Worm (Caenorhabditis elegans): ENCODE data around the gene K09F6.11.

ce11 chrII:2292549-2292948 lies 12.6 kb downstream of the K09F6.11 start:
- TF ChIP-seq php-3 (GFP tag; IDR thresholded peaks at IDR 0.05) (no peak), fos-1 (tag; optimal IDR thresholded peaks at IDR 0.05) (no peak), aly-2 (tag; optimal IDR thresholded peaks at IDR 0.05) (no peak), daf-8 (GFP tag; IDR thresholded peaks at IDR 0.05) (no peak), dpl-1 (GFP tag; optimal IDR thresholded peaks at IDR 0.05) (no peak)
